Fruit fly (Drosophila melanogaster) whole organism, embryonic: Measurements from ENCODE around the gene CG7094.
A peak's percentile ranks its signal among the peaks of the same experiment; 100 is the strongest.

Experiments
- Adf1 ChIP-seq: fragments of 200-800 bp; sonication (Bioruptor generic); IDR thresholded peaks from 2 replicates; pipeline ENCODE4 v1.3.6; 2022; ENCODE audit warnings: missing biosample characterization, missing genetic modification characterization
- Awh ChIP-seq: fragments of 200-800 bp; sonication (Bioruptor generic); IDR thresholded peaks from 2 replicates; pipeline ENCODE4, ENCODE4 v1.3.6; 2022; ENCODE audit warnings: missing biosample characterization, missing genetic modification characterization
- CG10462 ChIP-seq: fragments of 200-800 bp; sonication (Bioruptor generic); optimal IDR thresholded peaks from 2 replicates; lab custom pipeline; 2016; ENCODE audit warnings: missing biosample characterization, missing genetic modification characterization
- CG11504 ChIP-seq: fragments of 200-800 bp; sonication (Bioruptor generic); optimal IDR thresholded peaks from 3 replicates; lab custom pipeline; 2019; ENCODE audit warnings: missing biosample characterization, mild to moderate bottlenecking, missing genetic modification characterization, moderate library complexity
- CG11560 ChIP-seq: fragments of 200-800 bp; sonication (Bioruptor generic); IDR thresholded peaks from 3 replicates; pipeline ENCODE4 v1.3.6; 2022; ENCODE audit warnings: missing biosample characterization, missing genetic modification characterization
- CG13424 ChIP-seq: fragments of 200-800 bp; sonication (Bioruptor generic); optimal IDR thresholded peaks from 2 replicates; lab custom pipeline; 2019; ENCODE audit warnings: missing biosample characterization, mild to moderate bottlenecking, missing genetic modification characterization, moderate library complexity
- CG15011 ChIP-seq: fragments of 200-800 bp; sonication (Bioruptor generic); optimal IDR thresholded peaks from 3 replicates; lab custom pipeline; 2018; ENCODE audit warnings: missing biosample characterization, mild to moderate bottlenecking, missing genetic modification characterization
- CG1647 ChIP-seq: fragments of 200-800 bp; sonication (Bioruptor generic); optimal IDR thresholded peaks from 3 replicates; lab custom pipeline; 2016; ENCODE audit warnings: missing biosample characterization, missing genetic modification characterization
- CG18011 ChIP-seq: fragments of 200-800 bp; sonication (Bioruptor generic); optimal IDR thresholded peaks from 2 replicates; lab custom pipeline; 2017; ENCODE audit warnings: missing biosample characterization, missing genetic modification characterization, mild to moderate bottlenecking, moderate library complexity, missing genotype
- CG18764 ChIP-seq: fragments of 200-800 bp; sonication (Bioruptor generic); optimal IDR thresholded peaks from 3 replicates; lab custom pipeline; 2016; ENCODE audit warnings: missing biosample characterization, missing genetic modification characterization
- CG2120 ChIP-seq: fragments of 200-800 bp; sonication (Bioruptor generic); optimal IDR thresholded peaks from 3 replicates; lab custom pipeline; 2016; ENCODE audit warnings: missing biosample characterization, missing genetic modification characterization
- CG2875 ChIP-seq: fragments of 200-800 bp; sonication (Bioruptor generic); optimal IDR thresholded peaks from 2 replicates; lab custom pipeline; 2017; ENCODE audit warnings: missing biosample characterization, mild to moderate bottlenecking, missing genetic modification characterization, missing genetic modification reagents
- CG32767 ChIP-seq: fragments of 200-800 bp; sonication (Bioruptor generic); IDR thresholded peaks from 2 replicates; pipeline ENCODE4 v1.3.6; 2022; ENCODE audit warnings: missing biosample characterization, missing genetic modification characterization
- CG43689 ChIP-seq: fragments of 200-800 bp; sonication (Bioruptor generic); IDR thresholded peaks from 2 replicates; pipeline ENCODE4 v1.3.6; 2022; ENCODE audit warnings: missing biosample characterization, missing genetic modification characterization
- CG4404 ChIP-seq: fragments of 200-800 bp; sonication (Bioruptor generic); IDR thresholded peaks from 2 replicates; pipeline ENCODE4 v1.3.6; 2022; ENCODE audit warnings: missing biosample characterization, missing genetic modification characterization
- CG4707 ChIP-seq: fragments of 200-800 bp; sonication (Bioruptor generic); optimal IDR thresholded peaks from 2 replicates; lab custom pipeline; 2018; ENCODE audit warnings: missing biosample characterization, mild to moderate bottlenecking, missing genetic modification characterization, moderate library complexity
- CG4854 ChIP-seq: fragments of 200-800 bp; sonication (Bioruptor generic); optimal IDR thresholded peaks from 2 replicates; lab custom pipeline; 2016; ENCODE audit warnings: missing biosample characterization, missing genetic modification characterization, inconsistent platforms
- CG8089 ChIP-seq: fragments of 200-800 bp; sonication (Bioruptor generic); optimal IDR thresholded peaks from 3 replicates; lab custom pipeline; 2016; ENCODE audit warnings: missing biosample characterization, missing genetic modification characterization
- CG9609 ChIP-seq: fragments of 200-800 bp; sonication (Bioruptor generic); optimal IDR thresholded peaks from 3 replicates; lab custom pipeline; 2016; ENCODE audit warnings: missing biosample characterization, missing genetic modification characterization
- CHES-1-like ChIP-seq: fragments of 200-800 bp; sonication (Bioruptor generic); optimal IDR thresholded peaks from 2 replicates; lab custom pipeline; 2016; ENCODE audit warnings: missing biosample characterization, missing genetic modification characterization
- Dek ChIP-seq: fragments of 200-800 bp; sonication (Bioruptor generic); optimal IDR thresholded peaks from 3 replicates; lab custom pipeline; 2019; ENCODE audit warnings: missing biosample characterization, mild to moderate bottlenecking, missing genetic modification characterization, moderate library complexity
- Gug ChIP-seq: fragments of 200-800 bp; sonication (Bioruptor generic); IDR thresholded peaks from 4 replicates; pipeline ENCODE4 v1.3.6; 2022; ENCODE audit warnings: missing biosample characterization, missing genetic modification characterization
- Kr ChIP-seq: fragments of 200-800 bp; sonication (Bioruptor generic); optimal IDR thresholded peaks from 2 replicates; lab custom pipeline; 2017; ENCODE audit warnings: missing biosample characterization, mild to moderate bottlenecking, missing genetic modification characterization
- Med ChIP-seq: fragments of 200-800 bp; sonication (Bioruptor generic); peaks from one replicate; lab custom pipeline; 2016; ENCODE audit warnings: missing biosample characterization, missing genetic modification characterization, mild to moderate bottlenecking, inconsistent platforms, moderate library complexity
- PHDP ChIP-seq: fragments of 200-800 bp; sonication (Bioruptor generic); optimal IDR thresholded peaks from 3 replicates; lab custom pipeline; 2018; ENCODE audit warnings: missing biosample characterization, mild to moderate bottlenecking, missing genetic modification characterization, moderate library complexity
- Ptx1 ChIP-seq: fragments of 200-800 bp; sonication (Bioruptor generic); IDR thresholded peaks from 2 replicates; pipeline ENCODE4 v1.3.6; 2022; ENCODE audit warnings: missing biosample characterization, missing genetic modification characterization
- Six4 ChIP-seq: fragments of 200-800 bp; sonication (Bioruptor generic); optimal IDR thresholded peaks from 2 replicates; lab custom pipeline; 2016; ENCODE audit warnings: missing biosample characterization, missing genetic modification characterization
- TFAM ChIP-seq: fragments of 200-800 bp; sonication (Bioruptor generic); optimal IDR thresholded peaks from 2 replicates; lab custom pipeline; 2017; ENCODE audit warnings: missing biosample characterization, missing genetic modification characterization, inconsistent platforms
- YL-1 ChIP-seq: fragments of 200-800 bp; sonication (Bioruptor generic); optimal IDR thresholded peaks from 3 replicates; lab custom pipeline; 2017; ENCODE audit warnings: missing biosample characterization, mild to moderate bottlenecking, missing genetic modification characterization
- ac ChIP-seq: fragments of 200-800 bp; sonication (Bioruptor generic); optimal IDR thresholded peaks from 3 replicates; lab custom pipeline; 2017; ENCODE audit warnings: missing biosample characterization, mild to moderate bottlenecking, missing genetic modification characterization
- bcd ChIP-seq: fragments of 200-800 bp; sonication (Bioruptor generic); optimal IDR thresholded peaks from 2 replicates; lab custom pipeline; 2017; ENCODE audit warnings: missing biosample characterization, mild to moderate bottlenecking, missing genetic modification characterization
- cas ChIP-seq: fragments of 200-800 bp; sonication (Bioruptor generic); IDR thresholded peaks from 2 replicates; pipeline ENCODE4 v1.3.6; 2022; ENCODE audit warnings: missing biosample characterization, missing genetic modification characterization
- chn ChIP-seq: fragments of 200-800 bp; sonication (Bioruptor generic); optimal IDR thresholded peaks from 2 replicates; lab custom pipeline; 2016; ENCODE audit warnings: missing biosample characterization, missing genetic modification characterization
- croc ChIP-seq: fragments of 200-800 bp; sonication (Bioruptor generic); conservative IDR thresholded peaks from 3 replicates; pipeline ENCODE4 v1.3.6; 2022; ENCODE audit warnings: missing biosample characterization, missing genetic modification characterization
- dati ChIP-seq: fragments of 200-800 bp; sonication (Bioruptor generic); IDR thresholded peaks from 2 replicates; pipeline ENCODE4 v1.3.6; 2022; ENCODE audit warnings: missing biosample characterization, missing genetic modification characterization
- dm ChIP-seq: fragments of 200-800 bp; sonication (Bioruptor generic); optimal IDR thresholded peaks from 3 replicates; lab custom pipeline; 2016; ENCODE audit warnings: missing biosample characterization, missing genetic modification characterization
- ewg ChIP-seq: fragments of 200-800 bp; sonication (Bioruptor generic); optimal IDR thresholded peaks from 3 replicates; lab custom pipeline; 2017; ENCODE audit warnings: mild to moderate bottlenecking, missing biosample characterization, missing genetic modification reagents, missing genetic modification characterization
- exex ChIP-seq: fragments of 200-800 bp; sonication (Bioruptor generic); optimal IDR thresholded peaks from 4 replicates; lab custom pipeline; 2018; ENCODE audit warnings: missing biosample characterization, mild to moderate bottlenecking, missing genetic modification characterization, moderate library complexity
- gce ChIP-seq: fragments of 200-800 bp; sonication (Bioruptor generic); IDR thresholded peaks from 3 replicates; pipeline ENCODE4 v1.3.6; 2022; ENCODE audit warnings: missing biosample characterization, missing genetic modification characterization
- grau ChIP-seq: fragments of 200-800 bp; optimal IDR thresholded peaks from 3 replicates; lab custom pipeline; 2019; ENCODE audit warnings: missing biosample characterization, mild to moderate bottlenecking, missing genetic modification characterization, moderate library complexity
- gsb-n ChIP-seq: fragments of 200-800 bp; sonication (Bioruptor generic); optimal IDR thresholded peaks from 3 replicates; lab custom pipeline; 2018; ENCODE audit warnings: missing biosample characterization, mild to moderate bottlenecking, missing genetic modification characterization
- ind ChIP-seq: fragments of 200-800 bp; sonication (Bioruptor generic); optimal IDR thresholded peaks from 3 replicates; lab custom pipeline; 2016; ENCODE audit warnings: missing biosample characterization, missing genetic modification characterization
- lbe ChIP-seq: fragments of 200-800 bp; sonication (Bioruptor generic); optimal IDR thresholded peaks from 2 replicates; lab custom pipeline; 2016; ENCODE audit warnings: missing biosample characterization, mild to moderate bottlenecking, missing genetic modification characterization
- lilli ChIP-seq: fragments of 200-800 bp; sonication (Bioruptor generic); optimal IDR thresholded peaks from 3 replicates; lab custom pipeline; 2016; ENCODE audit warnings: missing biosample characterization, missing genetic modification characterization
- nom ChIP-seq: fragments of 200-800 bp; sonication (Bioruptor generic); optimal IDR thresholded peaks from 2 replicates; lab custom pipeline; 2017; ENCODE audit warnings: missing biosample characterization, missing genetic modification characterization, mild to moderate bottlenecking, moderate library complexity, missing genetic modification reagents
- oc ChIP-seq: fragments of 200-800 bp; sonication (Bioruptor generic); optimal IDR thresholded peaks from 2 replicates; lab custom pipeline; 2018; ENCODE audit warnings: missing biosample characterization, mild to moderate bottlenecking, missing genetic modification characterization, moderate library complexity
- phol ChIP-seq: fragments of 200-800 bp; sonication (Bioruptor generic); optimal IDR thresholded peaks from 3 replicates; lab custom pipeline; 2018; ENCODE audit warnings: missing biosample characterization, mild to moderate bottlenecking, missing genetic modification characterization, moderate library complexity
- sc ChIP-seq, 3 experiments: fragments of >200 bp in 2 of 3; fragments of 200-800 bp in 1 of 3; sonication (Bioruptor generic) in 1 of 3; optimal IDR thresholded peaks; 2 replicates in 2 of 3; 3 replicates in 1 of 3; lab custom pipeline; 2017; ENCODE audit warnings: mild to moderate bottlenecking in 1 of 3, missing biosample characterization in 1 of 3, missing genetic modification characterization in 1 of 3, missing genetic modification reagents in 1 of 3
- tio ChIP-seq: fragments of 200-800 bp; sonication (Bioruptor generic); optimal IDR thresholded peaks from 2 replicates; lab custom pipeline; 2017; ENCODE audit warnings: missing biosample characterization, missing genetic modification characterization, inconsistent platforms

The CG7094 gene

dm6 chr2L:17582994-17583393 lies 27.4 kb upstream of the CG7094 start (continued):
- TF ChIP-seq croc (GFP tag; lab: Robert Waterston, UW) (peak; percentile 22; the same call in 1 of the 3 replicates), CG10462 (peak; percentile 15), CG8089 (GFP tag; lab: Kevin White, UChicago) (peak; percentile 51), ac (GFP tag; lab: Kevin White, UChicago) (no peak), Kr (GFP tag; lab: Kevin White, UChicago) (no peak), lilli (GFP tag; lab: Kevin White, UChicago) (peak; percentile 38), lbe (GFP tag; lab: Kevin White, UChicago) (no peak), grau (tag; lab: Kevin White, UChicago) (peak; percentile 56), gsb-n (tag; lab: Kevin White, UChicago) (peak; percentile 63), PHDP (tag; lab: Kevin White, UChicago) (peak; percentile 41), tio (GFP tag; lab: Kevin White, UChicago) (peak; percentile 40), CG15011 (GFP tag; lab: Kevin White, UChicago) (no peak), dm (GFP tag; lab: Kevin White, UChicago) (peak; percentile 11), CHES-1-like (GFP tag; lab: Kevin White, UChicago) (peak; percentile 28), Ptx1 (peak; percentile 47; the same call in 1 of the 2 replicates), Six4 (GFP tag; lab: Kevin White, UChicago) (no peak)
- TF ChIP-seq, all 482 proteins: peak for 136

DNA sequence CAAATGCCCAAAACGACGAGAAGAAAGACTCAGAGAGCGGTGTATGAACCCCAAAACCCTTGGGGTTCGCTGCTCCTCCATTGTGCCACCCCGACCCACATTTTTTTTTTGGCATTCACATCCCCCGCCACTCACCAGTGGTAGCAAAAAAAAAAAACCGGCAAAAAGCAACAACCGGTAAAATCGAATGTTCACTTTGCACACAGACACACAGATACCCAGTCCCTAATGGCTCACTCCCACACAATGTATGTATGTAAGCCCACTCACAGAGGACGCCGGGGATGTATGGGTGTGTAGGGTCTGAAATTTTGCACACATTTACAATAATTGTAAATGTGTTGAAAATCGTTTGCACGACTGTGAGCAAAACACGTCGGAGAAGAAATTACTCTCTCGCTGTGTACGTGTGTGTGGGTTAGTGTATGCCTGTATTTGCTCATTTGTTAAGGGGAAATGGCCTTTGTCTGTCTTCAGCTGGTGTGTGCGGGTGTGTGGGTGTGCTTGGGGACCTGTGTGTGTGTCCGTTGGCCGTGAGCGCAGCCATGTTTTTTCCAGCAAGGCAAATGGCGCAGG lies 18.9 kb upstream of the CG7094 start:
- no peak for TF ChIP-seq CG4854 (GFP tag; lab: Kevin White, UChicago)
- no peak for TF ChIP-seq CG18011 (GFP tag; lab: Kevin White, UChicago)
- TF ChIP-seq CG11560 = no peak
- no peak for TF ChIP-seq CG9609 (GFP tag; lab: Kevin White, UChicago)
- 0 out of 2 replicates have a peak, but pooled peaks have one; percentile 3 for TF ChIP-seq dati (GFP tag; lab: Robert Waterston, UW)
- TF ChIP-seq YL-1 (GFP tag; lab: Kevin White, UChicago) = no peak
- no peak for TF ChIP-seq CG2120 (GFP tag; lab: Kevin White, UChicago)
- no peak for TF ChIP-seq Dek
- TF ChIP-seq bcd (GFP tag; lab: Kevin White, UChicago) = no peak
- TF ChIP-seq ind = no peak
- TF ChIP-seq Med (GFP tag; lab: Kevin White, UChicago) = peak; percentile 70
- TF ChIP-seq ewg = peak; percentile 78
- TF ChIP-seq phol (tag; lab: Kevin White, UChicago) = peak; percentile 37
- TF ChIP-seq CG43689 (GFP tag; lab: Robert Waterston, UW) = no peak
- TF ChIP-seq CG2875 (GFP tag; lab: Kevin White, UChicago) = no peak
- no peak for TF ChIP-seq Adf1 (GFP tag; lab: Robert Waterston, UW)
- no peak for TF ChIP-seq oc
- TF ChIP-seq Awh (GFP tag; lab: Robert Waterston, UW) = no peak
- TF ChIP-seq cas (GFP tag; lab: Robert Waterston, UW) = no peak
- no peak for TF ChIP-seq sc (optimal IDR thresholded peaks at IDR 0.05; lab: Kevin White, UChicago)
- no peak for TF ChIP-seq sc (GFP tag; optimal IDR thresholded peaks at IDR 0.05; lab: Kevin White, UChicago)
- no peak for TF ChIP-seq CG18764
- no peak for TF ChIP-seq gce (GFP tag; lab: Robert Waterston, UW)
- TF ChIP-seq CG13424 (tag; lab: Kevin White, UChicago) = no peak
- no peak for TF ChIP-seq CG4707 (GFP tag; lab: Kevin White, UChicago)
- no peak for TF ChIP-seq Gug
- TF ChIP-seq chn = no peak
- TF ChIP-seq CG32767 = no peak
- no peak for TF ChIP-seq CG4404 (GFP tag; lab: Robert Waterston, UW)
- no peak for TF ChIP-seq TFAM (GFP tag; lab: Kevin White, UChicago)
- no peak for TF ChIP-seq exex (tag; lab: Kevin White, UChicago)
- TF ChIP-seq CG1647 (GFP tag; lab: Kevin White, UChicago) = no peak
- no peak for TF ChIP-seq nom
- TF ChIP-seq CG11504 = no peak
